Worm (Caenorhabditis elegans) whole organism, late embryonic: ENCODE data around the gene srt-6.

Experiments
- C38D4.7 ChIP-seq: fragments of 200-800 bp; sonication (Bioruptor generic); optimal IDR thresholded peaks from 2 replicates; lab custom pipeline; 2018; ENCODE audit warnings: mild to moderate bottlenecking, missing genetic modification characterization, moderate library complexity, missing compliant biosample characterization
- Y22D7AL.16 ChIP-seq: sonication (generic microtip); optimal IDR thresholded peaks from 2 replicates; lab custom pipeline; 2016; ENCODE audit warnings: missing genetic modification characterization, missing compliant biosample characterization
- ahr-1 ChIP-seq: sonication (generic microtip); optimal IDR thresholded peaks from 2 replicates; lab custom pipeline; 2016; ENCODE audit warnings: missing genetic modification characterization, missing compliant biosample characterization
- ceh-2 ChIP-seq: sonication (generic microtip); optimal IDR thresholded peaks from 2 replicates; lab custom pipeline; 2016; ENCODE audit warnings: missing genotype, missing genetic modification characterization, missing compliant biosample characterization
- ceh-22 ChIP-seq: sonication (generic microtip); optimal IDR thresholded peaks from 2 replicates; lab custom pipeline; 2017; ENCODE audit warnings: missing biosample characterization, missing genetic modification characterization
- ceh-31 ChIP-seq: sonication (generic microtip); optimal IDR thresholded peaks from 2 replicates; lab custom pipeline; 2016; ENCODE audit warnings: missing genetic modification characterization, missing compliant biosample characterization
- ceh-34 ChIP-seq: sonication (generic microtip); optimal IDR thresholded peaks from 2 replicates; lab custom pipeline; 2016; ENCODE audit warnings: mild to moderate bottlenecking, missing genetic modification characterization, missing compliant biosample characterization
- ceh-48 ChIP-seq: sonication (generic microtip); optimal IDR thresholded peaks from 2 replicates; lab custom pipeline; 2016; ENCODE audit warnings: missing genetic modification characterization, inconsistent platforms, missing compliant biosample characterization
- ceh-6 ChIP-seq: fragments of 200-800 bp; sonication (Bioruptor generic); optimal IDR thresholded peaks from 2 replicates; lab custom pipeline; 2018; ENCODE audit warnings: mild to moderate bottlenecking, missing genetic modification characterization, missing compliant biosample characterization
- ceh-9 ChIP-seq: sonication (generic microtip); optimal IDR thresholded peaks from 2 replicates; lab custom pipeline; 2016; ENCODE audit warnings: mild to moderate bottlenecking, missing genetic modification characterization, inconsistent platforms, missing compliant biosample characterization
- che-1 ChIP-seq: sonication (generic microtip); optimal IDR thresholded peaks from 2 replicates; lab custom pipeline; 2016; ENCODE audit warnings: mild to moderate bottlenecking, missing genetic modification characterization, missing compliant biosample characterization
- dmd-4 ChIP-seq: sonication (generic microtip); optimal IDR thresholded peaks from 2 replicates; lab custom pipeline; 2016; ENCODE audit warnings: borderline replicate concordance, missing genetic modification characterization, missing compliant biosample characterization
- dve-1 ChIP-seq: sonication (generic microtip); optimal IDR thresholded peaks from 2 replicates; lab custom pipeline; 2017; ENCODE audit warnings: antibody characterized with exemption, mild to moderate bottlenecking, missing genetic modification characterization, missing compliant biosample characterization
- elt-2 ChIP-seq: sonication (generic microtip); optimal IDR thresholded peaks from 2 replicates; lab custom pipeline; 2016; ENCODE audit warnings: missing genetic modification reagents, missing genetic modification characterization, missing compliant biosample characterization
- elt-4 ChIP-seq: sonication (generic microtip); optimal IDR thresholded peaks from 2 replicates; lab custom pipeline; 2016; ENCODE audit warnings: missing genetic modification characterization, missing compliant biosample characterization
- ets-4 ChIP-seq: sonication (generic microtip); optimal IDR thresholded peaks from 2 replicates; lab custom pipeline; 2016; ENCODE audit warnings: missing genetic modification characterization, missing compliant biosample characterization
- eyg-1 ChIP-seq: sonication (generic microtip); optimal IDR thresholded peaks from 2 replicates; lab custom pipeline; 2016; ENCODE audit warnings: missing genotype, missing genetic modification characterization, missing compliant biosample characterization
- fax-1 ChIP-seq: sonication (generic microtip); optimal IDR thresholded peaks from 2 replicates; lab custom pipeline; 2016; ENCODE audit warnings: missing genotype, missing genetic modification characterization, missing compliant biosample characterization
- fkh-10 ChIP-seq: fragments of 150-350 bp; optimal IDR thresholded peaks from 2 replicates; lab custom pipeline; 2014; ENCODE audit warnings: missing biosample characterization, missing genetic modification reagents, missing genetic modification characterization
- fkh-6 ChIP-seq: sonication (generic microtip); optimal IDR thresholded peaks from 2 replicates; lab custom pipeline; 2016; ENCODE audit warnings: missing genetic modification characterization, missing compliant biosample characterization
- hlh-13 ChIP-seq: fragments of 200-800 bp; sonication (Bioruptor generic); optimal IDR thresholded peaks from 2 replicates; lab custom pipeline; 2018; ENCODE audit warnings: mild to moderate bottlenecking, missing genetic modification characterization, missing compliant biosample characterization
- hlh-15 ChIP-seq: sonication (generic microtip); optimal IDR thresholded peaks from 2 replicates; lab custom pipeline; 2016; ENCODE audit warnings: missing genetic modification characterization, missing compliant biosample characterization
- hlh-8 ChIP-seq: sonication (generic microtip); optimal IDR thresholded peaks from 2 replicates; lab custom pipeline; 2016; ENCODE audit warnings: missing genotype, missing genetic modification characterization, missing compliant biosample characterization
- lim-6 ChIP-seq: sonication (generic microtip); optimal IDR thresholded peaks from 2 replicates; lab custom pipeline; 2016; ENCODE audit warnings: missing genetic modification characterization, missing compliant biosample characterization
- lin-11 ChIP-seq: fragments of 200-800 bp; sonication (Bioruptor generic); optimal IDR thresholded peaks from 2 replicates; lab custom pipeline; 2018; ENCODE audit warnings: mild to moderate bottlenecking, missing genetic modification characterization, missing compliant biosample characterization
- odd-2 ChIP-seq: sonication (generic microtip); optimal IDR thresholded peaks from 2 replicates; lab custom pipeline; 2017; ENCODE audit warnings: antibody characterized with exemption, mild to moderate bottlenecking, missing genetic modification characterization, missing compliant biosample characterization
- pat-9 ChIP-seq: fragments of 200-800 bp; sonication (Bioruptor generic); optimal IDR thresholded peaks from 2 replicates; lab custom pipeline; 2018; ENCODE audit warnings: mild to moderate bottlenecking, missing genetic modification characterization, moderate library complexity, missing compliant biosample characterization
- pax-1 ChIP-seq: fragments of 150-350 bp; optimal IDR thresholded peaks from 2 replicates; lab custom pipeline; 2014; ENCODE audit warnings: missing biosample characterization, missing genetic modification characterization
- pqm-1 ChIP-seq: sonication (generic microtip); optimal IDR thresholded peaks from 2 replicates; lab custom pipeline; 2016; ENCODE audit warnings: missing genetic modification characterization, missing compliant biosample characterization
- pros-1 ChIP-seq: fragments of 150-350 bp; optimal IDR thresholded peaks from 2 replicates; lab custom pipeline; 2014; ENCODE audit warnings: missing biosample characterization, missing genetic modification reagents, missing genetic modification characterization
- rnt-1 ChIP-seq: sonication (generic microtip); optimal IDR thresholded peaks from 2 replicates; lab custom pipeline; 2016; ENCODE audit warnings: missing genetic modification characterization, missing compliant biosample characterization
- sox-2 ChIP-seq: fragments of 200-800 bp; sonication (Bioruptor generic); IDR thresholded peaks from 2 replicates; pipeline ENCODE4 v1.3.6; 2022; ENCODE audit warnings: missing genetic modification reagents, missing genetic modification characterization, missing compliant biosample characterization
- syd-9 ChIP-seq: sonication (generic microtip); optimal IDR thresholded peaks from 2 replicates; lab custom pipeline; 2016; ENCODE audit warnings: mild to moderate bottlenecking, missing genetic modification characterization, moderate library complexity, missing compliant biosample characterization
- tbx-2 ChIP-seq: sonication (generic microtip); optimal IDR thresholded peaks from 2 replicates; lab custom pipeline; 2016; ENCODE audit warnings: missing genetic modification characterization, missing compliant biosample characterization
- ttx-3 ChIP-seq: sonication (generic microtip); optimal IDR thresholded peaks from 2 replicates; lab custom pipeline; 2016; ENCODE audit warnings: missing genetic modification reagents, missing genetic modification characterization, missing compliant biosample characterization
- unc-3 ChIP-seq, 2 experiments: fragments of 200-800 bp in 1 of 2; sonication (Bioruptor generic) in 1 of 2; sonication (generic microtip) in 1 of 2; conservative IDR thresholded peaks in 1 of 2; optimal IDR thresholded peaks in 1 of 2; 2 replicates each; pipeline versions ENCODE4 v1.3.6 to Lab custom; 2016 to 2022; ENCODE audit warnings: missing compliant biosample characterization in 2 of 2, missing genetic modification characterization in 2 of 2, missing genetic modification reagents in 1 of 2
- unc-42 ChIP-seq: sonication (generic microtip); optimal IDR thresholded peaks from 2 replicates; lab custom pipeline; 2016; ENCODE audit warnings: missing genotype, missing genetic modification characterization, missing compliant biosample characterization
- zip-5 ChIP-seq: sonication (generic microtip); optimal IDR thresholded peaks from 2 replicates; lab custom pipeline; 2016; ENCODE audit warnings: missing genetic modification characterization, missing compliant biosample characterization
- ztf-16 ChIP-seq: sonication (generic microtip); optimal IDR thresholded peaks from 2 replicates; lab custom pipeline; 2017; ENCODE audit warnings: missing genetic modification characterization, missing compliant biosample characterization

The srt-6 gene

ce11 chrV:7409599-7409998, 985 bp upstream of the srt-6 start, which contains the start of gene R13D7.2:
TSS of gene R13D7.2 (plus strand) at chrV:7409899.
- TF ChIP-seq ztf-16 (tag; lab: Kevin White, UChicago) (no peak), hlh-15 (no peak), sox-2 (GFP tag; lab: Robert Waterston, UW) (no peak), fkh-6 (no peak), lin-11 (no peak), ceh-9 (tag; lab: Kevin White, UChicago) (no peak), Y22D7AL.16 (tag; lab: Kevin White, UChicago) (no peak), fkh-10 (GFP tag; lab: Kevin White, UChicago) (no peak), ahr-1 (tag; lab: Kevin White, UChicago) (no peak), C38D4.7 (GFP tag; lab: Kevin White, UChicago) (no peak), elt-4 (tag; lab: Kevin White, UChicago) (no peak), ceh-2 (no peak), odd-2 (tag; lab: Kevin White, UChicago) (no peak), ceh-22 (tag; lab: Kevin White, UChicago) (no peak), eyg-1 (tag; lab: Kevin White, UChicago) (no peak), ceh-31 (tag; lab: Kevin White, UChicago) (no peak), ceh-48 (tag; lab: Kevin White, UChicago) (no peak)

ce11 chrV:7403501-7403900, 5.1 kb downstream of the srt-6 start:
- no peak for TF ChIP-seq odd-2 (tag; lab: Kevin White, UChicago)
- TF ChIP-seq tbx-2 (tag; lab: Kevin White, UChicago) = no peak
- no peak for TF ChIP-seq lim-6
- TF ChIP-seq hlh-13 = no peak
- no peak for TF ChIP-seq fax-1
- no peak for TF ChIP-seq ttx-3 (tag; lab: Kevin White, UChicago)
- TF ChIP-seq dmd-4 (tag; lab: Kevin White, UChicago) = no peak
- TF ChIP-seq, all 69 proteins: peak for 0

ce11 chrV:7402355-7402754, 6.3 kb downstream of the srt-6 start, which contains the start of gene srj-13:
TSS of gene srj-13 (plus strand) at chrV:7402655.
- no peak for TF ChIP-seq fkh-10 (GFP tag; lab: Kevin White, UChicago)
- no peak for TF ChIP-seq ets-4 (tag; lab: Kevin White, UChicago)
- TF ChIP-seq ceh-6 (GFP tag; lab: Kevin White, UChicago) = no peak
- TF ChIP-seq C38D4.7 (GFP tag; lab: Kevin White, UChicago) = no peak
- no peak for TF ChIP-seq pros-1
- TF ChIP-seq rnt-1 (tag; lab: Kevin White, UChicago) = no peak
- no peak for TF ChIP-seq pqm-1 (tag; lab: Kevin White, UChicago)
- no peak for TF ChIP-seq odd-2 (tag; lab: Kevin White, UChicago)
- TF ChIP-seq ceh-34 (tag; lab: Kevin White, UChicago) = no peak
- TF ChIP-seq elt-2 (tag; lab: Kevin White, UChicago) = no peak

ce11 chrV:7400588-7400987, 8.0 kb downstream of the srt-6 start, which contains the start of gene srx-60:
TSS of gene srx-60 (plus strand) at chrV:7400888.
- TF ChIP-seq che-1 (no peak), lim-6 (no peak), sox-2 (GFP tag; lab: Robert Waterston, UW) (no peak), dve-1 (tag; lab: Kevin White, UChicago) (no peak), tbx-2 (tag; lab: Kevin White, UChicago) (no peak), unc-42 (tag; lab: Kevin White, UChicago) (no peak), ceh-34 (tag; lab: Kevin White, UChicago) (no peak), syd-9 (tag; lab: Kevin White, UChicago) (no peak), lin-11 (no peak), pat-9 (tag; lab: Kevin White, UChicago) (no peak), hlh-13 (no peak), zip-5 (no peak), unc-3 (GFP tag; conservative IDR thresholded peaks at IDR 0.05; lab: Robert Waterston, UW) (no peak), unc-3 (tag; optimal IDR thresholded peaks at IDR 0.05; lab: Kevin White, UChicago) (no peak), C38D4.7 (GFP tag; lab: Kevin White, UChicago) (no peak), pax-1 (tag; lab: Kevin White, UChicago) (no peak), pqm-1 (tag; lab: Kevin White, UChicago) (no peak), elt-2 (tag; lab: Kevin White, UChicago) (no peak), odd-2 (tag; lab: Kevin White, UChicago) (no peak), hlh-8 (tag; lab: Kevin White, UChicago) (no peak), Y22D7AL.16 (tag; lab: Kevin White, UChicago) (no peak)
